Worm (Caenorhabditis elegans) whole organism, L4 larva: ENCODE measurements around the gene F15H10.8.

Source experiments
- ces-1 ChIP-seq: fragments of 150-350 bp; sonication (generic microtip); optimal IDR thresholded peaks from 4 replicates; lab custom pipeline; 2014; ENCODE audit warnings: missing biosample characterization, missing genetic modification reagents, missing genetic modification characterization
- fos-1 ChIP-seq: fragments of 150-350 bp; optimal IDR thresholded peaks from 2 replicates; lab custom pipeline; 2014; ENCODE audit warnings: missing biosample characterization, missing genetic modification characterization
- rbr-2 ChIP-seq: sonication (generic microtip); optimal IDR thresholded peaks from 2 replicates; lab custom pipeline; 2016; ENCODE audit warnings: missing genotype, missing genetic modification characterization, missing compliant biosample characterization
- skn-1 ChIP-seq: fragments of 150-350 bp; optimal IDR thresholded peaks from 2 replicates; lab custom pipeline; 2014; ENCODE audit warnings: missing biosample characterization, missing genetic modification characterization
- zag-1 ChIP-seq: fragments of 150-350 bp; optimal IDR thresholded peaks from 2 replicates; lab custom pipeline; 2014; ENCODE audit warnings: missing biosample characterization, missing genetic modification characterization
- zfp-2 ChIP-seq: sonication (generic microtip); optimal IDR thresholded peaks from 2 replicates; lab custom pipeline; 2016; ENCODE audit warnings: mild to moderate bottlenecking, missing genetic modification characterization, missing compliant biosample characterization

DNA sequence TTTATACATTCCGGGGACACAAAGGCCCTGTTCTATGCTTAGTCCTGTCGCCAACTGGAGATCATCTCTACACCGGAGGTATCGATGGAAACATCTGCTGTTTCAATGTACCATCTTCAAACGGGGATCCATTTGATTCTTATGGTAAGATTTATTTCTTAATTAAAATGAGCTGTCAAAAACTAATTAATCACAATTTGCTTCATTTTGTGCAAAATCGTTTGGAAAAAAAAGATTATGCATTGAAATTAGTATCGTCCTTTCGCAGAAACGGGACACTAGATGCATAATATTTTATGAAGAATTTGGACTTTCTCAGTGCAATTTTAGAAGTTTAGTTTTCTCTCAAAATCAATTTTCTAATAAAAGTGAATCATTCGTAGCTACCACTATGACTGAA, 38.9 kb downstream of the F15H10.8 start:
- TF ChIP-seq ces-1: no peak
- no peak for TF ChIP-seq zfp-2 (tag; lab: Kevin White, UChicago)
- TF ChIP-seq zag-1 (tag; lab: Kevin White, UChicago): no peak
- no peak for TF ChIP-seq fos-1
- TF ChIP-seq skn-1 (tag; lab: Kevin White, UChicago): no peak
- TF ChIP-seq rbr-2 (tag; lab: Kevin White, UChicago): no peak
